Worm (Caenorhabditis elegans): ENCODE results near the gene ZK418.6.

- no peak for TF ChIP-seq ces-1 (GFP tag; optimal IDR thresholded peaks at IDR 0.05)
- no peak for TF ChIP-seq elt-3 (tag; optimal IDR thresholded peaks at IDR 0.05)
- TF ChIP-seq tbx-8 (GFP tag; optimal IDR thresholded peaks at IDR 0.05) = no peak
- TF ChIP-seq pha-4 (tag; optimal IDR thresholded peaks at IDR 0.05) = no peak
- no peak for TF ChIP-seq zip-8 (tag; optimal IDR thresholded peaks at IDR 0.05)
- TF ChIP-seq nhr-237 (tag; optimal IDR thresholded peaks at IDR 0.05) = no peak
- TF ChIP-seq unc-39 (tag; optimal IDR thresholded peaks at IDR 0.05) = no peak
- no peak for TF ChIP-seq lin-13 (tag; optimal IDR thresholded peaks at IDR 0.05)
- TF ChIP-seq nhr-2 (tag; optimal IDR thresholded peaks at IDR 0.05) = no peak
- TF ChIP-seq nhr-28 (tag; optimal IDR thresholded peaks at IDR 0.05) = no peak
- no peak for TF ChIP-seq snpc-4 (tag; optimal IDR thresholded peaks at IDR 0.05)
- no peak for TF ChIP-seq M03D4.4 (tag; optimal IDR thresholded peaks at IDR 0.05)
- no peak for TF ChIP-seq bed-3 (GFP tag; optimal IDR thresholded peaks at IDR 0.05)
- TF ChIP-seq nhr-12 (tag; optimal IDR thresholded peaks at IDR 0.05) = no peak
These were observed 46.6 kb downstream of the ZK418.6 start for ce11 chrIII:7032070-7032469.

Data from whole organism, mixed stage, embryonic.